Fruit fly (Drosophila melanogaster): ENCODE data around the gene Eip78C.

The Eip78C gene

dm6 chr3L:21196563-21196962 lies 29.8 kb upstream of the Eip78C start, which contains the start of the genes Targ3 and park (continued):
- TF ChIP-seq Opbp (GFP tag; IDR thresholded peaks at IDR 0.05; ENCODE audit: partially characterized antibody) (no peak), Antp (GFP tag; optimal IDR thresholded peaks at IDR 0.05) (peak; percentile 15), da (GFP tag; optimal IDR thresholded peaks at IDR 0.05) (peak; percentile 58), CG10462 (GFP tag; optimal IDR thresholded peaks at IDR 0.05) (no peak), phol (tag; optimal IDR thresholded peaks at IDR 0.05) (peak; percentile 15), jing (GFP tag; optimal IDR thresholded peaks at IDR 0.05) (no peak), dimm (GFP tag; IDR thresholded peaks at IDR 0.05) (no peak), vvl (GFP tag; IDR thresholded peaks at IDR 0.05) (peak; percentile 39), luna (GFP tag; optimal IDR thresholded peaks at IDR 0.05) (no peak), Mad (GFP tag; optimal IDR thresholded peaks at IDR 0.05) (peak; percentile 47), CG2120 (GFP tag; optimal IDR thresholded peaks at IDR 0.05) (peak; percentile 77), CG3163 (GFP tag; optimal IDR thresholded peaks at IDR 0.05) (peak; percentile 19), NfI (GFP tag; optimal IDR thresholded peaks at IDR 0.05) (peak; percentile 55), gfzf (GFP tag; optimal IDR thresholded peaks at IDR 0.05) (peak; percentile 22), Hr51 (GFP tag; optimal IDR thresholded peaks at IDR 0.05) (peak in 1 of 2 experiments; percentile 48), jumu (GFP tag; optimal IDR thresholded peaks at IDR 0.05) (no peak), CG11504 (tag; optimal IDR thresholded peaks at IDR 0.05) (peak; percentile 17), NC2β (GFP tag; optimal IDR thresholded peaks at IDR 0.05) (peak; percentile 16), oc (tag; optimal IDR thresholded peaks at IDR 0.05) (no peak), sug (tag; optimal IDR thresholded peaks at IDR 0.05) (peak; percentile 7), Sry-δ (GFP tag; optimal IDR thresholded peaks at IDR 0.05) (peak; percentile 20), CG10209 (GFP tag; optimal IDR thresholded peaks at IDR 0.05) (peak; percentile 30), shn (GFP tag; optimal IDR thresholded peaks at IDR 0.05) (peak; percentile 39), CG10959 (GFP tag; IDR thresholded peaks at IDR 0.05) (no peak), CG6854 (GFP tag; optimal IDR thresholded peaks at IDR 0.05) (no peak), Lpt (GFP tag; optimal IDR thresholded peaks at IDR 0.05) (no peak), CG9609 (GFP tag; optimal IDR thresholded peaks at IDR 0.05) (peak; percentile 43), grau (tag; optimal IDR thresholded peaks at IDR 0.05) (peak; percentile 20), CG31388 (GFP tag; optimal IDR thresholded peaks at IDR 0.05) (no peak), tx (GFP tag; optimal IDR thresholded peaks at IDR 0.05) (peak; percentile 35), pan (optimal IDR thresholded peaks at IDR 0.05) (no peak), pan (GFP tag; optimal IDR thresholded peaks at IDR 0.05 in 1 of 2, IDR thresholded peaks at IDR 0.05 in 1 of 2) (peak in 1 of 2 experiments; percentile 22), lilli (GFP tag; optimal IDR thresholded peaks at IDR 0.05) (peak; percentile 61), CG12942 (GFP tag; optimal IDR thresholded peaks at IDR 0.05) (peak; percentile 18), fu2 (GFP tag; optimal IDR thresholded peaks at IDR 0.05) (peak; percentile 21), CG11398 (GFP tag; optimal IDR thresholded peaks at IDR 0.05) (peak; percentile 17), YL-1 (GFP tag; optimal IDR thresholded peaks at IDR 0.05) (peak; percentile 66), CG4854 (GFP tag; optimal IDR thresholded peaks at IDR 0.05) (peak; percentile 99), Xbp1 (GFP tag; optimal IDR thresholded peaks at IDR 0.05) (peak; percentile 60), dpn (GFP tag; optimal IDR thresholded peaks at IDR 0.05) (peak; percentile 33 to 50), CG12155 (GFP tag; optimal IDR thresholded peaks at IDR 0.05) (peak; percentile 52), unpg (GFP tag; optimal IDR thresholded peaks at IDR 0.05) (peak; percentile 9), maf-S (GFP tag; optimal IDR thresholded peaks at IDR 0.05) (peak; percentile 13), E2f2 (GFP tag; IDR thresholded peaks at IDR 0.05) (peak; percentile 90), CG15011 (GFP tag; optimal IDR thresholded peaks at IDR 0.05) (no peak), CG11456 (GFP tag; IDR thresholded peaks at IDR 0.05) (no peak), HLH54F (GFP tag; optimal IDR thresholded peaks at IDR 0.05) (peak; percentile 68), btn (GFP tag; optimal IDR thresholded peaks at IDR 0.05) (no peak), CG10366 (GFP tag; IDR thresholded peaks at IDR 0.05) (peak; percentile 19; the same call in 1 of the 2 replicates), odd (GFP tag; optimal IDR thresholded peaks at IDR 0.05) (no peak), bcd (GFP tag; optimal IDR thresholded peaks at IDR 0.05) (peak; percentile 19), CG3847 (GFP tag; IDR thresholded peaks at IDR 0.05) (peak; percentile 65)

Measured in whole organism, embryonic.